Worm (Caenorhabditis elegans) whole organism, L2 larva: Measurements from ENCODE around the gene hlh-19.

Experiments
- C34F6.9 ChIP-seq: fragments of 150-350 bp; optimal IDR thresholded peaks from 2 replicates; lab custom pipeline; 2014; ENCODE audit warnings: missing biosample characterization, missing genetic modification characterization
- F13H6.1 ChIP-seq: sonication (generic microtip); optimal IDR thresholded peaks from 2 replicates; lab custom pipeline; 2016; ENCODE audit warnings: missing genetic modification characterization, missing compliant biosample characterization
- R02D3.7 ChIP-seq: fragments of 150-350 bp; optimal IDR thresholded peaks from 2 replicates; lab custom pipeline; 2014; ENCODE audit warnings: missing biosample characterization, missing genetic modification characterization
- Y55F3AM.14 ChIP-seq: fragments of 200-800 bp; sonication (Bioruptor generic); optimal IDR thresholded peaks from 2 replicates; lab custom pipeline; 2018; ENCODE audit warnings: mild to moderate bottlenecking, missing genetic modification characterization, missing compliant biosample characterization
- ZK546.5 ChIP-seq: sonication (generic microtip); optimal IDR thresholded peaks from 2 replicates; lab custom pipeline; 2017; ENCODE audit warnings: missing biosample characterization, missing genetic modification characterization
- alr-1 ChIP-seq: fragments of 150-350 bp; optimal IDR thresholded peaks from 2 replicates; lab custom pipeline; 2014; ENCODE audit warnings: missing biosample characterization, missing genetic modification characterization
- aly-2 ChIP-seq: fragments of 150-350 bp; optimal IDR thresholded peaks from 2 replicates; lab custom pipeline; 2014; ENCODE audit warnings: missing biosample characterization, missing genetic modification characterization
- ama-1 ChIP-seq: fragments of 150-350 bp; optimal IDR thresholded peaks from 2 replicates; lab custom pipeline; 2018; ENCODE audit warnings: inconsistent platforms
- blmp-1 ChIP-seq: sonication (generic microtip); optimal IDR thresholded peaks from 2 replicates; lab custom pipeline; 2017; ENCODE audit warnings: missing genetic modification characterization, mild to moderate bottlenecking, missing compliant biosample characterization, antibody characterized with exemption, moderate library complexity; ENCODE audit not compliant: insufficient read depth
- ceh-16 ChIP-seq: fragments of 150-350 bp; optimal IDR thresholded peaks from 2 replicates; lab custom pipeline; 2014; ENCODE audit warnings: missing biosample characterization, missing genetic modification characterization
- ceh-82 ChIP-seq: fragments of 150-350 bp; optimal IDR thresholded peaks from 2 replicates; lab custom pipeline; 2014; ENCODE audit warnings: missing biosample characterization, missing genetic modification characterization
- crh-2 ChIP-seq: sonication (generic microtip); optimal IDR thresholded peaks from 2 replicates; lab custom pipeline; 2017; ENCODE audit warnings: missing biosample characterization, missing genetic modification characterization
- dmd-4 ChIP-seq: sonication (generic microtip); optimal IDR thresholded peaks from 2 replicates; lab custom pipeline; 2017; ENCODE audit warnings: missing biosample characterization, missing genetic modification characterization
- egl-27 ChIP-seq: sonication (generic microtip); optimal IDR thresholded peaks from 3 replicates; lab custom pipeline; 2017; ENCODE audit warnings: missing biosample characterization, missing genetic modification reagents, missing genetic modification characterization
- elt-1 ChIP-seq: fragments of 150-350 bp; optimal IDR thresholded peaks from 2 replicates; lab custom pipeline; 2014; ENCODE audit warnings: missing biosample characterization, missing genetic modification characterization
- elt-3 ChIP-seq: sonication (generic microtip); optimal IDR thresholded peaks from 2 replicates; lab custom pipeline; 2017; ENCODE audit warnings: missing biosample characterization, missing genetic modification characterization
- fos-1 ChIP-seq: fragments of 150-350 bp; optimal IDR thresholded peaks from 2 replicates; lab custom pipeline; 2014; ENCODE audit warnings: missing biosample characterization, missing genetic modification characterization
- gmeb-1 ChIP-seq: fragments of 150-350 bp; optimal IDR thresholded peaks from 2 replicates; lab custom pipeline; 2014; ENCODE audit warnings: missing biosample characterization, missing genetic modification characterization
- lin-11 ChIP-seq: fragments of 150-350 bp; sonication (generic microtip); optimal IDR thresholded peaks from 2 replicates; lab custom pipeline; 2014; ENCODE audit warnings: missing biosample characterization, missing genetic modification characterization, inconsistent platforms, mixed read lengths
- lin-13 ChIP-seq: fragments of 150-350 bp; optimal IDR thresholded peaks from 2 replicates; lab custom pipeline; 2014; ENCODE audit warnings: missing biosample characterization, missing genetic modification reagents, missing genetic modification characterization
- lin-39 ChIP-seq: fragments of 150-350 bp; optimal IDR thresholded peaks from 2 replicates; lab custom pipeline; 2014; ENCODE audit warnings: missing biosample characterization, missing genetic modification reagents, missing genetic modification characterization
- lsy-2 ChIP-seq, 2 experiments: fragments of 150-350 bp in 1 of 2; sonication (generic microtip) in 1 of 2; optimal IDR thresholded peaks; 2 replicates each; lab custom pipeline; 2014 to 2017; ENCODE audit warnings: missing biosample characterization in 2 of 2, missing genetic modification characterization in 2 of 2
- mab-5 ChIP-seq: fragments of 150-350 bp; optimal IDR thresholded peaks from 2 replicates; lab custom pipeline; 2014; ENCODE audit warnings: missing biosample characterization, missing genetic modification characterization
- mbf-1 ChIP-seq: sonication (generic microtip); optimal IDR thresholded peaks from 2 replicates; lab custom pipeline; 2017; ENCODE audit warnings: missing biosample characterization, missing genetic modification characterization
- mdl-1 ChIP-seq, 2 experiments: fragments of 150-350 bp in 1 of 2; sonication (generic microtip) in 1 of 2; optimal IDR thresholded peaks; 2 replicates each; lab custom pipeline; 2017; ENCODE audit warnings: missing biosample characterization in 2 of 2, missing genetic modification characterization in 2 of 2
- nhr-10 ChIP-seq: sonication (generic microtip); optimal IDR thresholded peaks from 2 replicates; lab custom pipeline; 2017; ENCODE audit warnings: missing biosample characterization, missing genetic modification characterization
- nhr-11 ChIP-seq: fragments of 150-350 bp; optimal IDR thresholded peaks from 2 replicates; lab custom pipeline; 2014; ENCODE audit warnings: missing biosample characterization, missing genetic modification characterization
- nhr-12 ChIP-seq: fragments of 150-350 bp; optimal IDR thresholded peaks from 2 replicates; lab custom pipeline; 2014; ENCODE audit warnings: missing biosample characterization, missing genetic modification characterization
- nhr-129 ChIP-seq: fragments of 150-350 bp; optimal IDR thresholded peaks from 2 replicates; lab custom pipeline; 2014; ENCODE audit warnings: missing biosample characterization, missing genetic modification characterization
- nhr-21 ChIP-seq: fragments of 150-350 bp; optimal IDR thresholded peaks from 2 replicates; lab custom pipeline; 2014; ENCODE audit warnings: missing biosample characterization, missing genetic modification characterization
- nhr-23 ChIP-seq: fragments of 150-350 bp; optimal IDR thresholded peaks from 2 replicates; lab custom pipeline; 2014; ENCODE audit warnings: missing biosample characterization, missing genetic modification reagents, missing genetic modification characterization
- nhr-237 ChIP-seq: fragments of 150-350 bp; optimal IDR thresholded peaks from 2 replicates; lab custom pipeline; 2014; ENCODE audit warnings: missing biosample characterization, missing genetic modification characterization
- nhr-25 ChIP-seq: fragments of 150-350 bp; sonication (generic microtip); optimal IDR thresholded peaks from 3 replicates; lab custom pipeline; 2014; ENCODE audit warnings: missing biosample characterization, missing genetic modification characterization
- nhr-6 ChIP-seq: fragments of 150-350 bp; optimal IDR thresholded peaks from 2 replicates; lab custom pipeline; 2014; ENCODE audit warnings: missing biosample characterization, missing genetic modification characterization
- nhr-77 ChIP-seq: fragments of 150-350 bp; optimal IDR thresholded peaks from 2 replicates; lab custom pipeline; 2014; ENCODE audit warnings: missing biosample characterization, missing genetic modification characterization
- peb-1 ChIP-seq: fragments of 150-350 bp; optimal IDR thresholded peaks from 2 replicates; lab custom pipeline; 2014; ENCODE audit warnings: missing biosample characterization, missing genetic modification characterization
- sem-4 ChIP-seq: fragments of 150-350 bp; optimal IDR thresholded peaks from 2 replicates; lab custom pipeline; 2014; ENCODE audit warnings: missing biosample characterization, missing genetic modification reagents, missing genetic modification characterization
- skn-1 ChIP-seq: sonication (generic microtip); optimal IDR thresholded peaks from 2 replicates; lab custom pipeline; 2017; ENCODE audit warnings: missing biosample characterization, missing genetic modification characterization
- sma-3 ChIP-seq: sonication (generic microtip); optimal IDR thresholded peaks from 2 replicates; lab custom pipeline; 2016; ENCODE audit warnings: missing genetic modification reagents, missing genetic modification characterization, missing compliant biosample characterization
- sma-9 ChIP-seq, 2 experiments: fragments of 150-350 bp in 1 of 2; sonication (generic microtip) in 1 of 2; optimal IDR thresholded peaks; 2 replicates each; lab custom pipeline; 2014 to 2016; ENCODE audit warnings: missing genetic modification characterization in 2 of 2, mild to moderate bottlenecking in 1 of 2, missing biosample characterization in 1 of 2, missing compliant biosample characterization in 1 of 2, missing genetic modification reagents in 1 of 2, moderate library complexity in 1 of 2
- snpc-4 ChIP-seq: fragments of 150-350 bp; optimal IDR thresholded peaks from 2 replicates; lab custom pipeline; 2014; ENCODE audit warnings: missing biosample characterization, missing genetic modification characterization
- unc-39 ChIP-seq: fragments of 150-350 bp; optimal IDR thresholded peaks from 2 replicates; lab custom pipeline; 2014; ENCODE audit warnings: missing biosample characterization, missing genetic modification characterization
- unc-55 ChIP-seq: fragments of 150-350 bp; sonication (generic microtip); optimal IDR thresholded peaks from 3 replicates; lab custom pipeline; 2014; ENCODE audit warnings: missing biosample characterization, missing genetic modification reagents, missing genetic modification characterization
- unc-62 ChIP-seq: fragments of 150-350 bp; optimal IDR thresholded peaks from 2 replicates; lab custom pipeline; 2014; ENCODE audit warnings: missing biosample characterization, missing genetic modification reagents, missing genetic modification characterization
- ztf-1 ChIP-seq: fragments of 200-800 bp; sonication (Bioruptor generic); conservative IDR thresholded peaks from 2 replicates; pipeline ENCODE4 v1.3.6; 2022; ENCODE audit warnings: missing genetic modification characterization, missing compliant biosample characterization
- ztf-11 ChIP-seq: sonication (generic microtip); optimal IDR thresholded peaks from 2 replicates; lab custom pipeline; 2017; ENCODE audit warnings: missing biosample characterization, missing genetic modification characterization
- ztf-4 ChIP-seq: fragments of 150-350 bp; optimal IDR thresholded peaks from 2 replicates; lab custom pipeline; 2014; ENCODE audit warnings: missing biosample characterization, missing genetic modification characterization

Gene hlh-19

ce11 chrX:557195-557594 is at the start of gene hlh-19:
TSS of gene hlh-19 (minus strand) at chrX:557295.
- TF ChIP-seq unc-39 (tag; lab: Kevin White, UChicago) = no peak
- TF ChIP-seq mdl-1 (tag; optimal IDR thresholded peaks at IDR 0.05; lab: Kevin White, UChicago) = no peak
- no peak for TF ChIP-seq skn-1 (tag; lab: Kevin White, UChicago)
- TF ChIP-seq ztf-11 (tag; lab: Kevin White, UChicago) = no peak
- TF ChIP-seq nhr-12 (tag; lab: Kevin White, UChicago) = no peak
- no peak for TF ChIP-seq C34F6.9 (tag; lab: Kevin White, UChicago)
- no peak for TF ChIP-seq gmeb-1
- no peak for TF ChIP-seq nhr-23 (tag; lab: Kevin White, UChicago)
- TF ChIP-seq peb-1 (tag; lab: Kevin White, UChicago) = no peak
- TF ChIP-seq nhr-77 (tag; lab: Kevin White, UChicago) = no peak
- TF ChIP-seq nhr-6 (tag; lab: Kevin White, UChicago) = no peak
- TF ChIP-seq sma-3 (GFP tag; lab: Kevin White, UChicago) = no peak
- no peak for TF ChIP-seq egl-27 (tag; lab: Kevin White, UChicago)
- no peak for TF ChIP-seq R02D3.7
- TF ChIP-seq lsy-2 (tag; optimal IDR thresholded peaks at IDR 0.05; lab: Kevin White, UChicago) = no peak

- TF ChIP-seq aly-2 (tag; lab: Kevin White, UChicago) (no peak), sma-3 (GFP tag; lab: Kevin White, UChicago) (no peak), mab-5 (tag; lab: Kevin White, UChicago) (no peak), nhr-10 (tag; lab: Kevin White, UChicago) (no peak), C34F6.9 (tag; lab: Kevin White, UChicago) (no peak), elt-3 (no peak), lsy-2 (tag; optimal IDR thresholded peaks at IDR 0.05; lab: Kevin White, UChicago) (no peak)
These were observed 44.8 kb upstream of the hlh-19 start, which contains the start of gene F13C5.1 for ce11 chrX:601860-602259. TSS of gene F13C5.1 (plus strand) at chrX:602160.

ce11 chrX:601340-601757 is 44.3 kb upstream of the hlh-19 start:
- no peak for TF ChIP-seq ztf-1 (GFP tag; lab: Robert Waterston, UW)
- TF ChIP-seq nhr-129 (tag; lab: Kevin White, UChicago) = peak; percentile 66
- TF ChIP-seq nhr-77 (tag; lab: Kevin White, UChicago) = no peak
- no peak for TF ChIP-seq elt-3
- TF ChIP-seq aly-2 (tag; lab: Kevin White, UChicago) = no peak
- TF ChIP-seq sem-4 (tag; lab: Kevin White, UChicago) = peak; percentile 18
- TF ChIP-seq crh-2 (tag; lab: Kevin White, UChicago) = peak; percentile 43
- peak in 1 of 2 experiments; percentile 4 for TF ChIP-seq lsy-2 (tag; optimal IDR thresholded peaks at IDR 0.05; lab: Kevin White, UChicago)
- no peak for TF ChIP-seq fos-1
- TF ChIP-seq nhr-21 = no peak
- TF ChIP-seq R02D3.7 = no peak
- peak in 1 of 2 experiments; percentile 37 for TF ChIP-seq mdl-1 (tag; optimal IDR thresholded peaks at IDR 0.05; lab: Kevin White, UChicago)
- TF ChIP-seq skn-1 (tag; lab: Kevin White, UChicago) = no peak
- peak; percentile 37 for TF ChIP-seq F13H6.1
- TF ChIP-seq lin-11 (tag; lab: Kevin White, UChicago) = peak; percentile 30
- no peak for TF ChIP-seq ceh-16 (tag; lab: Kevin White, UChicago)
- no peak for TF ChIP-seq mab-5 (tag; lab: Kevin White, UChicago)
- TF ChIP-seq dmd-4 (tag; lab: Kevin White, UChicago) = no peak
- no peak for TF ChIP-seq ztf-11 (tag; lab: Kevin White, UChicago)
- TF ChIP-seq ama-1 (lab: Kevin White, UChicago) = no peak
- TF ChIP-seq mbf-1 = no peak
- TF ChIP-seq elt-1 (tag; lab: Kevin White, UChicago) = no peak
- TF ChIP-seq sma-9 (GFP tag; optimal IDR thresholded peaks at IDR 0.05; lab: Kevin White, UChicago) = no peak
- no peak for TF ChIP-seq sma-9 (tag; optimal IDR thresholded peaks at IDR 0.05; lab: Kevin White, UChicago)
- TF ChIP-seq snpc-4 (tag; lab: Kevin White, UChicago) = no peak
- no peak for TF ChIP-seq sma-3 (GFP tag; lab: Kevin White, UChicago)
- no peak for TF ChIP-seq nhr-237 (tag; lab: Kevin White, UChicago)
- no peak for TF ChIP-seq lin-39
- peak; percentile 62 for TF ChIP-seq C34F6.9 (tag; lab: Kevin White, UChicago)
- TF ChIP-seq unc-55 (GFP tag; lab: Kevin White, UChicago) = peak; percentile 76
- TF ChIP-seq peb-1 (tag; lab: Kevin White, UChicago) = no peak
- TF ChIP-seq alr-1 = no peak
- TF ChIP-seq nhr-6 (tag; lab: Kevin White, UChicago) = no peak
- TF ChIP-seq unc-62 = no peak
- no peak for TF ChIP-seq nhr-23 (tag; lab: Kevin White, UChicago)
- no peak for TF ChIP-seq egl-27 (tag; lab: Kevin White, UChicago)
- TF ChIP-seq nhr-10 (tag; lab: Kevin White, UChicago) = no peak
- TF ChIP-seq ztf-4 = no peak
- TF ChIP-seq ceh-82 (tag; lab: Kevin White, UChicago) = no peak
- no peak for TF ChIP-seq ZK546.5 (tag; lab: Kevin White, UChicago)
- TF ChIP-seq nhr-12 (tag; lab: Kevin White, UChicago) = no peak
- TF ChIP-seq nhr-11 (tag; lab: Kevin White, UChicago) = no peak
- TF ChIP-seq nhr-25 (tag; lab: Kevin White, UChicago) = no peak
- no peak for TF ChIP-seq blmp-1
- no peak for TF ChIP-seq lin-13 (GFP tag; lab: Kevin White, UChicago)
- no peak for TF ChIP-seq Y55F3AM.14 (GFP tag; lab: Kevin White, UChicago)
- no peak for TF ChIP-seq gmeb-1
